Fruit fly (Drosophila melanogaster) whole organism, embryonic: ENCODE results near the gene ZnT86D.

Experiments used
- B-H2 ChIP-seq: fragments of 200-800 bp; sonication (Bioruptor generic); optimal IDR thresholded peaks from 2 replicates; lab custom pipeline; 2018; ENCODE audit warnings: missing biosample characterization, mild to moderate bottlenecking, missing genetic modification characterization
- CG10209 ChIP-seq: fragments of 200-800 bp; sonication (Bioruptor generic); optimal IDR thresholded peaks from 3 replicates; lab custom pipeline; 2017; ENCODE audit warnings: missing biosample characterization, mild to moderate bottlenecking, missing genetic modification characterization, missing genetic modification reagents
- CG10274 ChIP-seq: fragments of 200-800 bp; sonication (Bioruptor generic); optimal IDR thresholded peaks from 3 replicates; lab custom pipeline; 2017; ENCODE audit warnings: missing biosample characterization, mild to moderate bottlenecking, missing genetic modification characterization
- CG10543 ChIP-seq: fragments of 200-800 bp; sonication (Bioruptor generic); optimal IDR thresholded peaks from 3 replicates; lab custom pipeline; 2017; ENCODE audit warnings: missing biosample characterization, mild to moderate bottlenecking, missing genetic modification characterization, moderate library complexity
- CG10979 ChIP-seq: fragments of 200-800 bp; sonication (Bioruptor generic); optimal IDR thresholded peaks from 2 replicates; lab custom pipeline; 2018; ENCODE audit warnings: missing biosample characterization, mild to moderate bottlenecking, missing genetic modification characterization, moderate library complexity
- CG12659 ChIP-seq: fragments of 200-800 bp; sonication (Bioruptor generic); optimal IDR thresholded peaks from 3 replicates; lab custom pipeline; 2017; ENCODE audit warnings: mild to moderate bottlenecking, missing biosample characterization, missing genetic modification reagents, missing genetic modification characterization
- CG12769 ChIP-seq: fragments of 200-800 bp; sonication (Bioruptor generic); optimal IDR thresholded peaks from 2 replicates; lab custom pipeline; 2019; ENCODE audit warnings: missing biosample characterization, mild to moderate bottlenecking, missing genetic modification characterization, moderate library complexity
- CG13123 ChIP-seq: fragments of 200-800 bp; sonication (Bioruptor generic); optimal IDR thresholded peaks from 2 replicates; lab custom pipeline; 2016; ENCODE audit warnings: missing biosample characterization, missing genetic modification characterization
- CG1602 ChIP-seq: fragments of 200-800 bp; sonication (Bioruptor generic); optimal IDR thresholded peaks from 3 replicates; lab custom pipeline; 2016; ENCODE audit warnings: missing biosample characterization, missing genetic modification characterization
- CG1792 ChIP-seq: fragments of 200-800 bp; sonication (Bioruptor generic); optimal IDR thresholded peaks from 2 replicates; lab custom pipeline; 2016; ENCODE audit warnings: missing biosample characterization, missing genetic modification characterization
- CG31388 ChIP-seq: fragments of 200-800 bp; sonication (Bioruptor generic); optimal IDR thresholded peaks from 2 replicates; lab custom pipeline; 2016; ENCODE audit warnings: missing biosample characterization, missing genetic modification characterization
- CG32772 ChIP-seq: fragments of 200-800 bp; sonication (Bioruptor generic); IDR thresholded peaks from 2 replicates; pipeline ENCODE4 v1.3.6; 2022; ENCODE audit warnings: missing biosample characterization, missing genetic modification characterization
- CG3281 ChIP-seq: fragments of 200-800 bp; sonication (Bioruptor generic); optimal IDR thresholded peaks from 3 replicates; lab custom pipeline; 2017; ENCODE audit warnings: missing biosample characterization, mild to moderate bottlenecking, missing genetic modification characterization
- CG34224 ChIP-seq: fragments of 200-800 bp; sonication (Bioruptor generic); IDR thresholded peaks from 3 replicates; pipeline ENCODE4 v1.3.6; 2022; ENCODE audit warnings: missing biosample characterization, missing genetic modification characterization; ENCODE audit not compliant: partially characterized antibody
- CG34376 ChIP-seq: fragments of 200-800 bp; sonication (Bioruptor generic); optimal IDR thresholded peaks from 2 replicates; lab custom pipeline; 2018; ENCODE audit warnings: missing biosample characterization, mild to moderate bottlenecking, missing genetic modification characterization
- CG43689 ChIP-seq: fragments of 200-800 bp; sonication (Bioruptor generic); IDR thresholded peaks from 2 replicates; pipeline ENCODE4 v1.3.6; 2022; ENCODE audit warnings: missing biosample characterization, missing genetic modification characterization
- CG4617 ChIP-seq: fragments of 200-800 bp; sonication (Bioruptor generic); optimal IDR thresholded peaks from 3 replicates; lab custom pipeline; 2016; ENCODE audit warnings: missing biosample characterization, missing genetic modification characterization, borderline replicate concordance
- CG4707 ChIP-seq: fragments of 200-800 bp; sonication (Bioruptor generic); optimal IDR thresholded peaks from 2 replicates; lab custom pipeline; 2018; ENCODE audit warnings: missing biosample characterization, mild to moderate bottlenecking, missing genetic modification characterization, moderate library complexity
- CG5245 ChIP-seq: fragments of 200-800 bp; sonication (Bioruptor generic); optimal IDR thresholded peaks from 3 replicates; lab custom pipeline; 2016; ENCODE audit warnings: missing biosample characterization, missing genetic modification characterization
- CG6254 ChIP-seq: fragments of 200-800 bp; sonication (Bioruptor generic); optimal IDR thresholded peaks from 3 replicates; lab custom pipeline; 2017; ENCODE audit warnings: mild to moderate bottlenecking, missing biosample characterization, missing genetic modification reagents, missing genetic modification characterization
- CG6689 ChIP-seq: fragments of 200-800 bp; sonication (Bioruptor generic); IDR thresholded peaks from 2 replicates; pipeline ENCODE4 v1.3.6; 2022; ENCODE audit warnings: missing biosample characterization, missing genetic modification characterization
- CG6765 ChIP-seq: fragments of 200-800 bp; sonication (Bioruptor generic); optimal IDR thresholded peaks from 3 replicates; lab custom pipeline; 2017; ENCODE audit warnings: missing biosample characterization, mild to moderate bottlenecking, missing genetic modification characterization
- CG8089 ChIP-seq: fragments of 200-800 bp; sonication (Bioruptor generic); optimal IDR thresholded peaks from 3 replicates; lab custom pipeline; 2016; ENCODE audit warnings: missing biosample characterization, missing genetic modification characterization
- CG8924 ChIP-seq: fragments of 200-800 bp; optimal IDR thresholded peaks from 3 replicates; lab custom pipeline; 2019; ENCODE audit warnings: missing biosample characterization, mild to moderate bottlenecking, missing genetic modification characterization, moderate library complexity
- CG9727 ChIP-seq: fragments of 200-800 bp; sonication (Bioruptor generic); optimal IDR thresholded peaks from 3 replicates; lab custom pipeline; 2017; ENCODE audit warnings: missing biosample characterization, mild to moderate bottlenecking, missing genetic modification characterization
- CG9876 ChIP-seq: fragments of 200-800 bp; sonication (Bioruptor generic); optimal IDR thresholded peaks from 2 replicates; lab custom pipeline; 2016; ENCODE audit warnings: missing biosample characterization, missing genetic modification characterization
- CHES-1-like ChIP-seq: fragments of 200-800 bp; sonication (Bioruptor generic); optimal IDR thresholded peaks from 2 replicates; lab custom pipeline; 2016; ENCODE audit warnings: missing biosample characterization, missing genetic modification characterization
- Dip2 ChIP-seq: fragments of 200-800 bp; sonication (Bioruptor generic); IDR thresholded peaks from 2 replicates; pipeline ENCODE4 v1.3.6; 2022; ENCODE audit warnings: missing biosample characterization, missing genetic modification characterization
- Doc3 ChIP-seq: fragments of 200-800 bp; sonication (Bioruptor generic); IDR thresholded peaks from 3 replicates; pipeline ENCODE4 v1.3.6; 2022; ENCODE audit warnings: missing biosample characterization, missing genetic modification characterization; ENCODE audit not compliant: partially characterized antibody
- H2.0 ChIP-seq: fragments of 200-800 bp; sonication (Bioruptor generic); IDR thresholded peaks from 2 replicates; pipeline ENCODE4 v1.3.6; 2022; ENCODE audit warnings: missing biosample characterization, missing genetic modification characterization
- HLH4C ChIP-seq: fragments of 200-800 bp; sonication (Bioruptor generic); IDR thresholded peaks from 3 replicates; pipeline ENCODE4 v1.3.6; 2022; ENCODE audit warnings: missing biosample characterization, missing genetic modification characterization; ENCODE audit not compliant: partially characterized antibody
- HmgZ ChIP-seq: fragments of 200-800 bp; sonication (Bioruptor generic); optimal IDR thresholded peaks from 2 replicates; lab custom pipeline; 2018; ENCODE audit warnings: missing biosample characterization, mild to moderate bottlenecking, missing genetic modification characterization
- Lhr ChIP-seq: fragments of 200-800 bp; sonication (Bioruptor generic); optimal IDR thresholded peaks from 3 replicates; lab custom pipeline; 2017; ENCODE audit warnings: mild to moderate bottlenecking, missing biosample characterization, missing genetic modification reagents, missing genetic modification characterization
- Nf-YA ChIP-seq: fragments of 200-800 bp; sonication (Bioruptor generic); IDR thresholded peaks from 2 replicates; pipeline ENCODE4 v1.3.6; 2022; ENCODE audit warnings: missing biosample characterization, missing genetic modification characterization
- Sin3A ChIP-seq: fragments of >200 bp; optimal IDR thresholded peaks from 2 replicates; lab custom pipeline; 2018
- Sry-δ ChIP-seq: fragments of 200-800 bp; sonication (Bioruptor generic); optimal IDR thresholded peaks from 2 replicates; lab custom pipeline; 2016; ENCODE audit warnings: missing biosample characterization, missing genetic modification characterization
- aop ChIP-seq: fragments of 200-800 bp; sonication (Bioruptor generic); IDR thresholded peaks from 2 replicates; pipeline ENCODE4 v1.3.6; 2022; ENCODE audit warnings: missing biosample characterization, missing genetic modification characterization
- ara ChIP-seq: fragments of 200-800 bp; sonication (Bioruptor generic); IDR thresholded peaks from 2 replicates; pipeline ENCODE4 v1.3.6; 2022; ENCODE audit warnings: missing biosample characterization, missing genetic modification characterization
- danr ChIP-seq: fragments of 200-800 bp; sonication (Bioruptor generic); IDR thresholded peaks from 2 replicates; pipeline ENCODE4 v1.3.6; 2022; ENCODE audit warnings: missing biosample characterization, missing genetic modification characterization
- emc ChIP-seq: fragments of 200-800 bp; sonication (Bioruptor generic); optimal IDR thresholded peaks from 2 replicates; lab custom pipeline; 2016; ENCODE audit warnings: missing biosample characterization, missing genetic modification characterization
- gcm ChIP-seq: fragments of 200-800 bp; sonication (Bioruptor generic); optimal IDR thresholded peaks from 2 replicates; lab custom pipeline; 2019; ENCODE audit warnings: missing biosample characterization, mild to moderate bottlenecking, missing genetic modification characterization, moderate library complexity
- lilli ChIP-seq: fragments of 200-800 bp; sonication (Bioruptor generic); optimal IDR thresholded peaks from 3 replicates; lab custom pipeline; 2016; ENCODE audit warnings: missing biosample characterization, missing genetic modification characterization
- mirr ChIP-seq: fragments of 200-800 bp; sonication (Bioruptor generic); optimal IDR thresholded peaks from 3 replicates; lab custom pipeline; 2018; ENCODE audit warnings: missing biosample characterization, mild to moderate bottlenecking, missing genetic modification characterization
- nerfin-2 ChIP-seq: fragments of 200-800 bp; sonication (Bioruptor generic); IDR thresholded peaks from 2 replicates; pipeline ENCODE4 v1.3.6; 2022; ENCODE audit warnings: missing biosample characterization, missing genetic modification characterization; ENCODE audit not compliant: partially characterized antibody
- nom ChIP-seq: fragments of 200-800 bp; sonication (Bioruptor generic); optimal IDR thresholded peaks from 2 replicates; lab custom pipeline; 2017; ENCODE audit warnings: missing biosample characterization, missing genetic modification characterization, mild to moderate bottlenecking, moderate library complexity, missing genetic modification reagents
- pb ChIP-seq: fragments of 200-800 bp; sonication (Bioruptor generic); optimal IDR thresholded peaks from 3 replicates; lab custom pipeline; 2016; ENCODE audit warnings: missing biosample characterization, missing genetic modification characterization
- ssp ChIP-seq: fragments of 200-800 bp; sonication (Bioruptor generic); IDR thresholded peaks from 2 replicates; pipeline ENCODE4 v1.3.6; 2022; ENCODE audit warnings: missing biosample characterization, missing genetic modification characterization
- tup ChIP-seq: fragments of 200-800 bp; sonication (Bioruptor generic); optimal IDR thresholded peaks from 2 replicates; lab custom pipeline; 2016; ENCODE audit warnings: missing biosample characterization, mild to moderate bottlenecking, missing genetic modification characterization, moderate library complexity
- usp ChIP-seq: fragments of >200 bp; optimal IDR thresholded peaks from 2 replicates; lab custom pipeline; 2017; ENCODE audit warnings: missing biosample characterization, missing genetic modification characterization
- wor ChIP-seq: fragments of 200-800 bp; sonication (Bioruptor generic); IDR thresholded peaks from 2 replicates; pipeline ENCODE4 v1.3.6; 2022; ENCODE audit warnings: missing biosample characterization, missing genetic modification characterization
- zfh1 ChIP-seq: fragments of 200-800 bp; sonication (Bioruptor generic); IDR thresholded peaks from 3 replicates; pipeline ENCODE4 v1.3.6; 2022; ENCODE audit warnings: missing biosample characterization, missing genetic modification characterization

The ZnT86D gene

dm6 chr3R:11226496-11226895 lies 12.2 kb upstream of the ZnT86D start, which contains the start of gene CG17726 (continued):
- peak; percentile 92 for TF ChIP-seq CG34376 (GFP tag; lab: Kevin White, UChicago)
- TF ChIP-seq CG8089 (GFP tag; lab: Kevin White, UChicago) = peak; percentile 79
- TF ChIP-seq CG6765 (GFP tag; lab: Kevin White, UChicago) = peak; percentile 89
- TF ChIP-seq HLH4C = no peak
- peak; percentile 98 for TF ChIP-seq CG1602 (GFP tag; lab: Kevin White, UChicago)
- TF ChIP-seq CG10209 (GFP tag; lab: Kevin White, UChicago) = peak; percentile 97
- TF ChIP-seq CG31388 (GFP tag; lab: Kevin White, UChicago) = peak; percentile 97
- peak; percentile 81 for TF ChIP-seq mirr (GFP tag; lab: Kevin White, UChicago)
- TF ChIP-seq B-H2 (GFP tag; lab: Kevin White, UChicago) = peak; percentile 92
- TF ChIP-seq nerfin-2 (GFP tag; lab: Robert Waterston, UW) = no peak
- TF ChIP-seq CG12769 = no peak
- TF ChIP-seq pb (GFP tag; lab: Kevin White, UChicago) = peak; percentile 57
- peak; percentile 89 for TF ChIP-seq tup (GFP tag; lab: Kevin White, UChicago)
- peak; percentile 91 for TF ChIP-seq CG3281
- TF ChIP-seq usp (GFP tag; lab: Kevin White, UChicago) = no peak
- peak; percentile 97 for TF ChIP-seq CG9727 (GFP tag; lab: Kevin White, UChicago)
- peak; percentile 85 for TF ChIP-seq CG10543 (GFP tag; lab: Kevin White, UChicago)
- TF ChIP-seq Sry-δ = peak; percentile 45
- peak; percentile 98 for TF ChIP-seq CG32772 (GFP tag; lab: Robert Waterston, UW)
- TF ChIP-seq CG8924 (tag; lab: Kevin White, UChicago) = peak; percentile 99
- peak; percentile 89 for TF ChIP-seq aop
- TF ChIP-seq CG4707 (GFP tag; lab: Kevin White, UChicago) = peak; percentile 92
- TF ChIP-seq CHES-1-like (GFP tag; lab: Kevin White, UChicago) = peak; percentile 84
- TF ChIP-seq emc (GFP tag; lab: Kevin White, UChicago) = peak; percentile 54
- TF ChIP-seq lilli (GFP tag; lab: Kevin White, UChicago) = peak; percentile 96
- no peak for TF ChIP-seq Doc3 (GFP tag; lab: Robert Waterston, UW)
- peak; percentile 93 for TF ChIP-seq danr (GFP tag; lab: Robert Waterston, UW)
- peak; percentile 90 for TF ChIP-seq CG13123
- TF ChIP-seq Lhr (GFP tag; lab: Kevin White, UChicago) = peak; percentile 86
- TF ChIP-seq CG43689 (GFP tag; lab: Robert Waterston, UW) = peak; percentile 97
- peak; percentile 98 for TF ChIP-seq gcm
- peak; percentile 98 for TF ChIP-seq H2.0 (GFP tag; lab: Robert Waterston, UW)
- TF ChIP-seq Nf-YA = peak; percentile 96
- no peak for TF ChIP-seq CG34224 (GFP tag; lab: Robert Waterston, UW)
- TF ChIP-seq CG6254 (GFP tag; lab: Kevin White, UChicago) = peak; percentile 92
- TF ChIP-seq CG6689 (GFP tag; lab: Robert Waterston, UW) = peak; percentile 99
- TF ChIP-seq ara (GFP tag; lab: Robert Waterston, UW) = peak; percentile 98
- peak; percentile 93 for TF ChIP-seq CG4617 (GFP tag; lab: Kevin White, UChicago)
- peak; percentile 98 for TF ChIP-seq CG12659 (GFP tag; lab: Kevin White, UChicago)
- TF ChIP-seq wor (GFP tag; lab: Robert Waterston, UW) = peak; percentile 97
- TF ChIP-seq CG9876 (GFP tag; lab: Kevin White, UChicago) = peak; percentile 52
- TF ChIP-seq CG10979 (tag; lab: Kevin White, UChicago) = peak; percentile 97
- TF ChIP-seq ssp = peak; percentile 93
- peak; percentile 81 for TF ChIP-seq CG10274 (GFP tag; lab: Kevin White, UChicago)
- TF ChIP-seq Dip2 (GFP tag; lab: Robert Waterston, UW) = peak; percentile 69
- peak; percentile 93 for TF ChIP-seq nom (GFP tag; lab: Kevin White, UChicago)
- TF ChIP-seq HmgZ (tag; lab: Kevin White, UChicago) = peak; percentile 97
- TF ChIP-seq zfh1 (GFP tag; lab: Robert Waterston, UW) = peak; percentile 98
- TF ChIP-seq CG1792 = peak; percentile 62
- TF ChIP-seq Sin3A (lab: Kevin White, UChicago) = no peak
- peak; percentile 84 for TF ChIP-seq CG5245
